Fruit fly (Drosophila melanogaster) whole organism, adult: ENCODE results near the gene Efa6.

Experiments
- CG11617 ChIP-seq: fragments of 200-800 bp; sonication (Bioruptor generic); optimal IDR thresholded peaks from 2 replicates; lab custom pipeline; 2017; ENCODE audit warnings: mild to moderate bottlenecking, missing biosample characterization, missing genetic modification reagents, missing genetic modification characterization
- CG7101 ChIP-seq: fragments of 200-800 bp; sonication (Bioruptor generic); optimal IDR thresholded peaks from 2 replicates; lab custom pipeline; 2018; ENCODE audit warnings: missing biosample characterization, mild to moderate bottlenecking, missing genetic modification characterization, moderate library complexity
- Mnt ChIP-seq: fragments of 200-800 bp; sonication (Bioruptor generic); optimal IDR thresholded peaks from 2 replicates; lab custom pipeline; 2016; ENCODE audit warnings: missing biosample characterization, mild to moderate bottlenecking, missing genetic modification characterization
- cnc ChIP-seq, 2 experiments: fragments of >200 bp; optimal IDR thresholded peaks; 2 replicates each; lab custom pipeline; 2017
- toe ChIP-seq: fragments of 200-800 bp; sonication (Bioruptor generic); optimal IDR thresholded peaks from 2 replicates; lab custom pipeline; 2016; ENCODE audit warnings: missing biosample characterization, missing genetic modification characterization

dm6 chr3R:22538877-22539276 lies 48.7 kb upstream of the Efa6 start:
- TF ChIP-seq CG7101 (tag; lab: Kevin White, UChicago), result no peak
- no peak for TF ChIP-seq CG11617 (GFP tag; lab: Kevin White, UChicago)
- TF ChIP-seq Mnt (GFP tag; lab: Kevin White, UChicago), result no peak
- no peak for TF ChIP-seq toe
- TF ChIP-seq cnc (optimal IDR thresholded peaks at IDR 0.05; lab: Kevin White, UChicago), result no peak
